Fruit fly (Drosophila melanogaster): ENCODE data around the gene Rubicon.
A peak's percentile ranks its signal among the peaks of the same experiment; 100 is the strongest.

The Rubicon gene

DNA sequence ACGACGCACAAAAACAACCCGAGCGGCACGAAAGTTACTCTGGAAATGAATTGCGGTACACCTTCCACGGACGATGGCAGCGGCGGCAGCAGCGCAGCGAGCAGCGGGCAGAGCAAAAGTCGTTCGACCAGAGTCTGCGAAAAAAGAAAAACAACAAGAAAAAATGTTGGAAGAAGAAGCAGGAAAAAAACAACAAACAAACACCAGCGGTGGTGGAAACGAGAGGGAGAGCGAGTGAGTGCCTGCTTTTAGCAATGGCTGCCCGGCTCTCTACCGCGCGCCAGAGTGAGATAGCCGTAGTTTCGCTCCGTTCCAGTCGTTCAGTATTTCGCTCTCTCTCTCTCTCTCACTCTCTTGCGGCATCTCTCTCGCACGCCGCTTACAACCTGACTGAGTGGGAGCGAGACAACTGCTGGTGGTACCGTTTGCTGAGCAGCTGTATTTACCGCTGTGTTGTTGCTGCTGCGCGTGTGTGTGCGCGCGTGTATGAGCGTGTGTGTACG is 26.2 kb upstream of the Rubicon start, which contains the start of gene oc (continued):
- TF ChIP-seq mam (GFP tag; optimal IDR thresholded peaks at IDR 0.05) (peak; percentile 1), CG3163 (GFP tag; optimal IDR thresholded peaks at IDR 0.05) (peak; percentile 19), Mrtf (GFP tag; IDR thresholded peaks at IDR 0.05) (no peak), wor (GFP tag; IDR thresholded peaks at IDR 0.05) (no peak), sd (tag; optimal IDR thresholded peaks at IDR 0.05) (peak; percentile 63), CG15269 (tag; optimal IDR thresholded peaks at IDR 0.05) (no peak), vvl (GFP tag; IDR thresholded peaks at IDR 0.05) (no peak), prd (optimal IDR thresholded peaks at IDR 0.05) (no peak), prd (GFP tag; IDR thresholded peaks at IDR 0.05) (no peak; the same call in 2 of the 3 replicates), CHES-1-like (GFP tag; optimal IDR thresholded peaks at IDR 0.05) (no peak), pho (GFP tag; optimal IDR thresholded peaks at IDR 0.05) (no peak), ATbp (GFP tag; optimal IDR thresholded peaks at IDR 0.05) (no peak), cad (GFP tag; optimal IDR thresholded peaks at IDR 0.05) (peak; percentile 23), gcm (GFP tag; optimal IDR thresholded peaks at IDR 0.05) (peak; percentile 9), ato (GFP tag; IDR thresholded peaks at IDR 0.05; ENCODE audit: partially characterized antibody) (peak; percentile 32; the same call in 1 of the 2 replicates), sob (GFP tag; IDR thresholded peaks at IDR 0.05) (peak; percentile 47; the same call in 1 of the 2 replicates), chm (GFP tag; IDR thresholded peaks at IDR 0.05) (no peak), jigr1 (GFP tag; IDR thresholded peaks at IDR 0.05) (no peak), CG8359 (GFP tag; optimal IDR thresholded peaks at IDR 0.05; ENCODE audit: borderline replicate concordance) (peak; percentile 12), CG7786 (GFP tag; optimal IDR thresholded peaks at IDR 0.05) (no peak), scrt (GFP tag; optimal IDR thresholded peaks at IDR 0.05) (peak; percentile 4), CG12236 (GFP tag; optimal IDR thresholded peaks at IDR 0.05) (no peak), sim (GFP tag; IDR thresholded peaks at IDR 0.05) (0 out of 2 replicates have a peak, but pooled peaks have one; percentile 14), Fer2 (tag; optimal IDR thresholded peaks at IDR 0.05) (no peak), dmrt99B (tag; optimal IDR thresholded peaks at IDR 0.05) (no peak), Adf1 (GFP tag; IDR thresholded peaks at IDR 0.05) (peak; percentile 90), ci (GFP tag; IDR thresholded peaks at IDR 0.05) (0 out of 3 replicates have a peak, but pooled peaks have one; percentile 40), CG17829 (tag; optimal IDR thresholded peaks at IDR 0.05) (peak; percentile 43), jumu (GFP tag; optimal IDR thresholded peaks at IDR 0.05) (no peak), CG14965 (GFP tag; optimal IDR thresholded peaks at IDR 0.05; ENCODE audit: borderline replicate concordance) (no peak), Drgx (GFP tag; IDR thresholded peaks at IDR 0.05) (peak; percentile 55), CG6854 (GFP tag; optimal IDR thresholded peaks at IDR 0.05) (no peak), bbx (GFP tag; IDR thresholded peaks at IDR 0.05; ENCODE audit: partially characterized antibody) (0 out of 2 replicates have a peak, but pooled peaks have one; percentile 44), CG18619 (GFP tag; optimal IDR thresholded peaks at IDR 0.05) (no peak), unpg (GFP tag; optimal IDR thresholded peaks at IDR 0.05) (peak; percentile 10), Sry-β (GFP tag; optimal IDR thresholded peaks at IDR 0.05) (no peak), dan (GFP tag; IDR thresholded peaks at IDR 0.05) (no peak), CG1603 (tag; optimal IDR thresholded peaks at IDR 0.05) (peak; percentile 26), dmrt11E (tag; optimal IDR thresholded peaks at IDR 0.05) (peak; percentile 2), Nf-YA (GFP tag; IDR thresholded peaks at IDR 0.05) (peak; percentile 76), CG11723 (GFP tag; optimal IDR thresholded peaks at IDR 0.05) (no peak), Scr (GFP tag; IDR thresholded peaks at IDR 0.05; ENCODE audit: partially characterized antibody) (peak; percentile 52; the same call in 1 of the 2 replicates), fd64A (GFP tag; optimal IDR thresholded peaks at IDR 0.05) (no peak), CG1792 (GFP tag; optimal IDR thresholded peaks at IDR 0.05) (no peak), Doc2 (GFP tag; IDR thresholded peaks at IDR 0.05) (no peak), en (GFP tag; optimal IDR thresholded peaks at IDR 0.05) (no peak), NfI (GFP tag; optimal IDR thresholded peaks at IDR 0.05) (no peak), Eip74EF (GFP tag; optimal IDR thresholded peaks at IDR 0.05) (no peak), ERR (GFP tag; optimal IDR thresholded peaks at IDR 0.05) (peak; percentile 18), Chrac-16 (GFP tag; optimal IDR thresholded peaks at IDR 0.05) (no peak)
